Fruit fly (Drosophila melanogaster): Measurements from ENCODE around the gene CG14983.

- TF ChIP-seq CG8478 (optimal IDR thresholded peaks at IDR 0.05) (no peak), psq (optimal IDR thresholded peaks at IDR 0.05) (no peak), EcR (GFP tag; optimal IDR thresholded peaks at IDR 0.05) (no peak), Dll (optimal IDR thresholded peaks at IDR 0.05) (no peak)
Measured at dm6 chr3L:3951875-3952274, 2.8 kb upstream of the CG14983 start.

Measured in whole organism.